Fruit fly (Drosophila melanogaster) whole organism, adult: ENCODE results near the gene CG12446.

Experiments
- CG14711 ChIP-seq: fragments of 200-800 bp; sonication (Bioruptor generic); optimal IDR thresholded peaks from 2 replicates; lab custom pipeline; 2018; ENCODE audit warnings: missing biosample characterization, mild to moderate bottlenecking, missing genetic modification characterization, moderate library complexity
- CG33017 ChIP-seq: fragments of 200-800 bp; sonication (Bioruptor generic); optimal IDR thresholded peaks from 2 replicates; lab custom pipeline; 2018; ENCODE audit warnings: missing biosample characterization, mild to moderate bottlenecking, missing genetic modification characterization, moderate library complexity
- CG5204 ChIP-seq: fragments of 200-800 bp; sonication (Bioruptor generic); optimal IDR thresholded peaks from 2 replicates; lab custom pipeline; 2016; ENCODE audit warnings: missing biosample characterization, missing genetic modification characterization
- Mnt ChIP-seq: fragments of 200-800 bp; sonication (Bioruptor generic); optimal IDR thresholded peaks from 2 replicates; lab custom pipeline; 2016; ENCODE audit warnings: missing biosample characterization, mild to moderate bottlenecking, missing genetic modification characterization
- bab1 ChIP-seq: fragments of 200-800 bp; sonication (Bioruptor generic); optimal IDR thresholded peaks from 3 replicates; lab custom pipeline; 2019; ENCODE audit warnings: missing biosample characterization, mild to moderate bottlenecking, missing genetic modification characterization, moderate library complexity
- cic ChIP-seq: fragments of 200-800 bp; sonication (Bioruptor generic); optimal IDR thresholded peaks from 2 replicates; lab custom pipeline; 2017; ENCODE audit warnings: missing biosample characterization, mild to moderate bottlenecking, missing genetic modification characterization, moderate library complexity
- ovo ChIP-seq: fragments of 200-800 bp; sonication (Bioruptor generic); optimal IDR thresholded peaks from 2 replicates; lab custom pipeline; 2016; ENCODE audit warnings: missing biosample characterization, missing genetic modification characterization
- pad ChIP-seq: fragments of 200-800 bp; sonication (Bioruptor generic); optimal IDR thresholded peaks from 3 replicates; lab custom pipeline; 2017; ENCODE audit warnings: missing biosample characterization, missing genetic modification characterization, mild to moderate bottlenecking, moderate library complexity, missing genetic modification reagents
- toe ChIP-seq: fragments of 200-800 bp; sonication (Bioruptor generic); optimal IDR thresholded peaks from 2 replicates; lab custom pipeline; 2016; ENCODE audit warnings: missing biosample characterization, missing genetic modification characterization

DNA sequence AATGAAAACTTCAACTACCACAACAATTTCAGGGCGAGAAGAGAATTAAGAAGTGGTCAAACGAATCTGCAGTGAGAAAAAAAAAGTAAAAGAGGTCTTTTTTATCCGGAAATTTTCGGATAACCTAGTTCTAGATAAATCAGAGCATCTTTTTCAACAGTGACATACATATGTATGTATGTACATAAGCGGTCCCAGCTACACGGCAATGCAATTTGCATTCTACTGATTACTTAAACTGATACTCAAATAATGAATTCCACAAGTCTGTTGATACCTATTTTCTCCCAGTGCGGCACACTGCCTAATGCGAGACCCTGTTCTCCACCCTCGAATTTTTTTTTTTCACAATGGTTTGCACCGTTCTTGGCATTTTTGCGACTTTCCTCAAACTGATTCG lies 34.7 kb upstream of the CG12446 start:
- TF ChIP-seq CG5204 (GFP tag; lab: Kevin White, UChicago): no peak
- TF ChIP-seq Mnt (GFP tag; lab: Kevin White, UChicago): no peak
- TF ChIP-seq CG14711 (tag; lab: Kevin White, UChicago): no peak
- TF ChIP-seq CG33017 (tag; lab: Kevin White, UChicago): no peak
- no peak for TF ChIP-seq ovo
- TF ChIP-seq cic (GFP tag; lab: Kevin White, UChicago): no peak
- no peak for TF ChIP-seq bab1 (GFP tag; lab: Kevin White, UChicago)
- no peak for TF ChIP-seq toe (GFP tag; lab: Kevin White, UChicago)
- TF ChIP-seq pad (GFP tag; lab: Kevin White, UChicago): no peak
